Fruit fly (Drosophila melanogaster) whole organism, embryonic: ENCODE results near the gene CG42711.

Source experiments
- CG12104 ChIP-seq: fragments of 200-800 bp; sonication (Bioruptor generic); optimal IDR thresholded peaks from 3 replicates; lab custom pipeline; 2016; ENCODE audit warnings: missing biosample characterization, missing genetic modification characterization
- CG12659 ChIP-seq: fragments of 200-800 bp; sonication (Bioruptor generic); optimal IDR thresholded peaks from 3 replicates; lab custom pipeline; 2017; ENCODE audit warnings: mild to moderate bottlenecking, missing biosample characterization, missing genetic modification reagents, missing genetic modification characterization
- CG6854 ChIP-seq: fragments of 200-800 bp; sonication (Bioruptor generic); optimal IDR thresholded peaks from 3 replicates; lab custom pipeline; 2017; ENCODE audit warnings: missing biosample characterization, mild to moderate bottlenecking, missing genetic modification characterization
- Taf1 ChIP-seq: fragments of 200-800 bp; sonication (Bioruptor generic); IDR thresholded peaks from 2 replicates; pipeline ENCODE4 v1.3.6; 2022; ENCODE audit warnings: missing biosample characterization, missing genetic modification characterization
- chm ChIP-seq: fragments of 200-800 bp; sonication (Bioruptor generic); IDR thresholded peaks from 2 replicates; pipeline ENCODE4 v1.3.6; 2022; ENCODE audit warnings: missing biosample characterization, missing genetic modification characterization

DNA sequence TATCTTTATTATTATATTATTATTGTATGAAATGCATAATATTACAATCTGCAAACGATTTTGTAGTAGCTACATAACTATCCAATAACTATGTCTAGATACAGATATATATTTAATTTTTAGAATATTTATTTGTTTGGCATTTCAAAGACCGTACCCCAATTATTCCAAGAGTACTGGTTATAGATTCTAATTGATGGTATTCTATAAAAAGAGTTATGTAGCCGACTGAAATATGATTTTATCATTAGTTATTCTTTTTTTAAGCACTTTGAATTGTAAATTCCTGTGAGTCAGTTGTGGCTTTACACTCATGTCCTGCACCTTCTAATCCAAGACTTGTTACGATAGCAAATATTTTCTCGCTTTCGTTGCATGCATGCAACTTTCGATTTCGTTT is 5.5 kb downstream of the CG42711 start:
- TF ChIP-seq CG12104 (no peak), Taf1 (GFP tag; lab: Robert Waterston, UW) (no peak), CG12659 (GFP tag; lab: Kevin White, UChicago) (no peak), chm (GFP tag; lab: Robert Waterston, UW) (no peak), CG6854 (no peak)
